Worm (Caenorhabditis elegans): ENCODE data around the gene spcs-3.

Gene spcs-3

ce11 chrIII:8020823-8021332, 23.9 kb upstream of the spcs-3 start, which contains the start of gene lin-36:
TSS of gene lin-36 (minus strand) at chrIII:8020873.
- TF ChIP-seq ztf-11 (tag; optimal IDR thresholded peaks at IDR 0.05), result no peak
- peak; percentile 61 for TF ChIP-seq F13H6.1 (tag; optimal IDR thresholded peaks at IDR 0.05)
- TF ChIP-seq unc-62 (GFP tag; optimal IDR thresholded peaks at IDR 0.05), result no peak
- no peak for TF ChIP-seq egl-27 (tag; optimal IDR thresholded peaks at IDR 0.05)
- TF ChIP-seq fos-1 (tag; optimal IDR thresholded peaks at IDR 0.05), result peak; percentile 72
- no peak for TF ChIP-seq ama-1 (optimal IDR thresholded peaks at IDR 0.05)
- no peak for TF ChIP-seq nhr-10 (tag; optimal IDR thresholded peaks at IDR 0.05)
- TF ChIP-seq R02D3.7 (tag; optimal IDR thresholded peaks at IDR 0.05), result no peak
- no peak for TF ChIP-seq elt-3 (tag; optimal IDR thresholded peaks at IDR 0.05)
- no peak for TF ChIP-seq mdl-1 (tag; optimal IDR thresholded peaks at IDR 0.05)
- TF ChIP-seq nhr-6 (tag; optimal IDR thresholded peaks at IDR 0.05), result no peak
- no peak for TF ChIP-seq alr-1 (tag; optimal IDR thresholded peaks at IDR 0.05)
- TF ChIP-seq sma-9 (GFP tag; optimal IDR thresholded peaks at IDR 0.05), result peak; percentile 71
- TF ChIP-seq sma-9 (tag; optimal IDR thresholded peaks at IDR 0.05), result no peak
- TF ChIP-seq peb-1 (tag; optimal IDR thresholded peaks at IDR 0.05), result no peak
- TF ChIP-seq ztf-1 (GFP tag; conservative IDR thresholded peaks at IDR 0.05), result no peak
- TF ChIP-seq dmd-4 (tag; optimal IDR thresholded peaks at IDR 0.05), result no peak
- peak; percentile 51 for TF ChIP-seq lin-11 (tag; optimal IDR thresholded peaks at IDR 0.05)
- no peak for TF ChIP-seq ceh-82 (tag; optimal IDR thresholded peaks at IDR 0.05)
- no peak for TF ChIP-seq blmp-1 (tag; optimal IDR thresholded peaks at IDR 0.05; ENCODE audit: insufficient read depth)
- TF ChIP-seq elt-1 (tag; optimal IDR thresholded peaks at IDR 0.05), result no peak
- TF ChIP-seq mab-5 (tag; optimal IDR thresholded peaks at IDR 0.05), result peak; percentile 63
- peak; percentile 87 for TF ChIP-seq gmeb-1 (tag; optimal IDR thresholded peaks at IDR 0.05)
- TF ChIP-seq nhr-11 (tag; optimal IDR thresholded peaks at IDR 0.05), result no peak
- TF ChIP-seq sem-4 (tag; optimal IDR thresholded peaks at IDR 0.05), result peak; percentile 51
- no peak for TF ChIP-seq snpc-4 (tag; optimal IDR thresholded peaks at IDR 0.05)
- TF ChIP-seq mbf-1 (tag; optimal IDR thresholded peaks at IDR 0.05), result no peak
- TF ChIP-seq skn-1 (tag; optimal IDR thresholded peaks at IDR 0.05), result peak; percentile 44
- TF ChIP-seq lin-13 (GFP tag; optimal IDR thresholded peaks at IDR 0.05), result peak; percentile 85
- no peak for TF ChIP-seq Y55F3AM.14 (GFP tag; optimal IDR thresholded peaks at IDR 0.05)
- peak; percentile 95 for TF ChIP-seq C34F6.9 (tag; optimal IDR thresholded peaks at IDR 0.05)
- TF ChIP-seq sma-3 (GFP tag; optimal IDR thresholded peaks at IDR 0.05), result peak; percentile 73
- TF ChIP-seq lin-39 (tag; optimal IDR thresholded peaks at IDR 0.05), result no peak
- TF ChIP-seq ZK546.5 (tag; optimal IDR thresholded peaks at IDR 0.05), result no peak
- TF ChIP-seq zag-1 (tag; optimal IDR thresholded peaks at IDR 0.05), result peak; percentile 16
- TF ChIP-seq lsy-2 (tag; optimal IDR thresholded peaks at IDR 0.05), result peak; percentile 77 to 92
- TF ChIP-seq nhr-23 (tag; optimal IDR thresholded peaks at IDR 0.05), result no peak
- TF ChIP-seq crh-2 (tag; optimal IDR thresholded peaks at IDR 0.05), result peak; percentile 83
- no peak for TF ChIP-seq nhr-77 (tag; optimal IDR thresholded peaks at IDR 0.05)
- no peak for TF ChIP-seq ztf-4 (tag; optimal IDR thresholded peaks at IDR 0.05)
- no peak for TF ChIP-seq nhr-12 (tag; optimal IDR thresholded peaks at IDR 0.05)
- TF ChIP-seq nhr-237 (tag; optimal IDR thresholded peaks at IDR 0.05), result peak; percentile 7
- peak; percentile 82 for TF ChIP-seq nhr-129 (tag; optimal IDR thresholded peaks at IDR 0.05)
- no peak for TF ChIP-seq aly-2 (tag; optimal IDR thresholded peaks at IDR 0.05)
- peak; percentile 58 for TF ChIP-seq nhr-21 (tag; optimal IDR thresholded peaks at IDR 0.05)
- TF ChIP-seq ceh-16 (tag; optimal IDR thresholded peaks at IDR 0.05), result peak; percentile 58
- TF ChIP-seq unc-39 (tag; optimal IDR thresholded peaks at IDR 0.05), result no peak
- TF ChIP-seq unc-55 (GFP tag; optimal IDR thresholded peaks at IDR 0.05), result peak; percentile 89
- peak; percentile 74 for TF ChIP-seq nhr-25 (tag; optimal IDR thresholded peaks at IDR 0.05)
